Fruit fly (Drosophila melanogaster) whole organism, embryonic: Measurements from ENCODE around the gene CG3604.

ENCODE experiments used
- C15 ChIP-seq: fragments of 200-800 bp; sonication (Bioruptor generic); IDR thresholded peaks from 3 replicates; pipeline ENCODE4 v1.3.6; 2022; ENCODE audit warnings: missing biosample characterization, missing genetic modification characterization
- CG10147 ChIP-seq: fragments of 200-800 bp; sonication (Bioruptor generic); optimal IDR thresholded peaks from 2 replicates; lab custom pipeline; 2019; ENCODE audit warnings: missing biosample characterization, mild to moderate bottlenecking, missing genetic modification characterization, moderate library complexity
- CG10267 ChIP-seq: fragments of 200-800 bp; sonication (Bioruptor generic); optimal IDR thresholded peaks from 2 replicates; lab custom pipeline; 2018; ENCODE audit warnings: missing biosample characterization, mild to moderate bottlenecking, missing genetic modification characterization, moderate library complexity
- CG12071 ChIP-seq: fragments of 200-800 bp; sonication (Bioruptor generic); optimal IDR thresholded peaks from 3 replicates; lab custom pipeline; 2018; ENCODE audit warnings: missing biosample characterization, mild to moderate bottlenecking, missing genetic modification characterization
- CG12155 ChIP-seq: fragments of 200-800 bp; sonication (Bioruptor generic); optimal IDR thresholded peaks from 3 replicates; lab custom pipeline; 2016; ENCODE audit warnings: missing biosample characterization, missing genetic modification characterization
- CG12659 ChIP-seq: fragments of 200-800 bp; sonication (Bioruptor generic); optimal IDR thresholded peaks from 3 replicates; lab custom pipeline; 2017; ENCODE audit warnings: mild to moderate bottlenecking, missing biosample characterization, missing genetic modification reagents, missing genetic modification characterization
- CG1602 ChIP-seq: fragments of 200-800 bp; sonication (Bioruptor generic); optimal IDR thresholded peaks from 3 replicates; lab custom pipeline; 2016; ENCODE audit warnings: missing biosample characterization, missing genetic modification characterization
- CG17328 ChIP-seq: fragments of 200-800 bp; sonication (Bioruptor generic); IDR thresholded peaks from 2 replicates; pipeline ENCODE4 v1.3.6; 2022; ENCODE audit warnings: missing biosample characterization, missing genetic modification characterization
- CG17829 ChIP-seq: fragments of 200-800 bp; optimal IDR thresholded peaks from 2 replicates; lab custom pipeline; 2019; ENCODE audit warnings: missing biosample characterization, mild to moderate bottlenecking, missing genetic modification characterization, moderate library complexity
- CG2120 ChIP-seq: fragments of 200-800 bp; sonication (Bioruptor generic); optimal IDR thresholded peaks from 3 replicates; lab custom pipeline; 2016; ENCODE audit warnings: missing biosample characterization, missing genetic modification characterization
- CG2678 ChIP-seq: fragments of 200-800 bp; sonication (Bioruptor generic); optimal IDR thresholded peaks from 3 replicates; lab custom pipeline; 2019; ENCODE audit warnings: missing biosample characterization, mild to moderate bottlenecking, missing genetic modification characterization, moderate library complexity
- CG2712 ChIP-seq: fragments of 200-800 bp; optimal IDR thresholded peaks from 3 replicates; lab custom pipeline; 2019; ENCODE audit warnings: missing biosample characterization, mild to moderate bottlenecking, missing genetic modification characterization, moderate library complexity
- CG31388 ChIP-seq: fragments of 200-800 bp; sonication (Bioruptor generic); optimal IDR thresholded peaks from 2 replicates; lab custom pipeline; 2016; ENCODE audit warnings: missing biosample characterization, missing genetic modification characterization
- CG32772 ChIP-seq: fragments of 200-800 bp; sonication (Bioruptor generic); IDR thresholded peaks from 2 replicates; pipeline ENCODE4 v1.3.6; 2022; ENCODE audit warnings: missing biosample characterization, missing genetic modification characterization
- CG3838 ChIP-seq: fragments of 200-800 bp; sonication (Bioruptor generic); optimal IDR thresholded peaks from 3 replicates; lab custom pipeline; 2016; ENCODE audit warnings: missing biosample characterization, missing genetic modification characterization
- CG4328 ChIP-seq: fragments of 200-800 bp; sonication (Bioruptor generic); optimal IDR thresholded peaks from 3 replicates; lab custom pipeline; 2017; ENCODE audit warnings: missing biosample characterization, missing genetic modification reagents, missing genetic modification characterization
- CG4424 ChIP-seq: fragments of 200-800 bp; sonication (Bioruptor generic); optimal IDR thresholded peaks from 3 replicates; lab custom pipeline; 2016; ENCODE audit warnings: missing biosample characterization, missing genetic modification characterization
- CG5245 ChIP-seq: fragments of 200-800 bp; sonication (Bioruptor generic); optimal IDR thresholded peaks from 3 replicates; lab custom pipeline; 2016; ENCODE audit warnings: missing biosample characterization, missing genetic modification characterization
- CG6654 ChIP-seq: fragments of 200-800 bp; sonication (Bioruptor generic); optimal IDR thresholded peaks from 2 replicates; lab custom pipeline; 2017; ENCODE audit warnings: missing biosample characterization, mild to moderate bottlenecking, missing genetic modification characterization
- CG8089 ChIP-seq: fragments of 200-800 bp; sonication (Bioruptor generic); optimal IDR thresholded peaks from 3 replicates; lab custom pipeline; 2016; ENCODE audit warnings: missing biosample characterization, missing genetic modification characterization
- CG8281 ChIP-seq: fragments of 200-800 bp; sonication (Bioruptor generic); optimal IDR thresholded peaks from 2 replicates; lab custom pipeline; 2018; ENCODE audit warnings: missing biosample characterization, mild to moderate bottlenecking, missing genetic modification characterization, moderate library complexity
- CG9215 ChIP-seq: fragments of 200-800 bp; sonication (Bioruptor generic); IDR thresholded peaks from 2 replicates; pipeline ENCODE4 v1.3.6; 2022; ENCODE audit warnings: missing biosample characterization, missing genetic modification characterization
- Deaf1 ChIP-seq: fragments of 200-800 bp; optimal IDR thresholded peaks from 3 replicates; lab custom pipeline; 2019; ENCODE audit warnings: missing biosample characterization, mild to moderate bottlenecking, missing genetic modification characterization, moderate library complexity
- Doc3 ChIP-seq: fragments of 200-800 bp; sonication (Bioruptor generic); IDR thresholded peaks from 3 replicates; pipeline ENCODE4 v1.3.6; 2022; ENCODE audit warnings: missing biosample characterization, missing genetic modification characterization; ENCODE audit not compliant: partially characterized antibody
- Dref ChIP-seq: fragments of 200-800 bp; sonication (Bioruptor generic); IDR thresholded peaks from 2 replicates; pipeline ENCODE4 v1.3.6; 2022; ENCODE audit warnings: missing biosample characterization, missing genetic modification characterization
- GATAe ChIP-seq: fragments of 200-800 bp; sonication (Bioruptor generic); conservative IDR thresholded peaks from 2 replicates; pipeline ENCODE4 v1.3.6; 2022; ENCODE audit warnings: missing biosample characterization, missing genetic modification characterization
- Hr51 ChIP-seq, 2 experiments: fragments of 200-800 bp; sonication (Bioruptor generic); optimal IDR thresholded peaks; 2 replicates in 1 of 2; 3 replicates in 1 of 2; lab custom pipeline; 2016 to 2018; ENCODE audit warnings: missing biosample characterization in 2 of 2, missing genetic modification characterization in 2 of 2, mild to moderate bottlenecking in 1 of 2, moderate library complexity in 1 of 2
- Hsf ChIP-seq: fragments of 200-800 bp; sonication (Bioruptor generic); optimal IDR thresholded peaks from 3 replicates; lab custom pipeline; 2016; ENCODE audit warnings: missing biosample characterization, missing genetic modification characterization
- Meics ChIP-seq: fragments of 200-800 bp; sonication (Bioruptor generic); optimal IDR thresholded peaks from 2 replicates; lab custom pipeline; 2017; ENCODE audit warnings: missing biosample characterization, mild to moderate bottlenecking, missing genetic modification characterization
- NFAT ChIP-seq: fragments of 200-800 bp; sonication (Bioruptor generic); IDR thresholded peaks from 2 replicates; pipeline ENCODE4 v1.3.6; 2022; ENCODE audit warnings: missing biosample characterization, missing genetic modification characterization
- Spps ChIP-seq: fragments of 200-800 bp; sonication (Bioruptor generic); optimal IDR thresholded peaks from 2 replicates; lab custom pipeline; 2018; ENCODE audit warnings: missing biosample characterization, mild to moderate bottlenecking, missing genetic modification characterization
- YL-1 ChIP-seq: fragments of 200-800 bp; sonication (Bioruptor generic); optimal IDR thresholded peaks from 3 replicates; lab custom pipeline; 2017; ENCODE audit warnings: missing biosample characterization, mild to moderate bottlenecking, missing genetic modification characterization
- aop ChIP-seq: fragments of 200-800 bp; sonication (Bioruptor generic); IDR thresholded peaks from 2 replicates; pipeline ENCODE4 v1.3.6; 2022; ENCODE audit warnings: missing biosample characterization, missing genetic modification characterization
- ara ChIP-seq: fragments of 200-800 bp; sonication (Bioruptor generic); IDR thresholded peaks from 2 replicates; pipeline ENCODE4 v1.3.6; 2022; ENCODE audit warnings: missing biosample characterization, missing genetic modification characterization
- btn ChIP-seq: fragments of 200-800 bp; sonication (Bioruptor generic); optimal IDR thresholded peaks from 2 replicates; lab custom pipeline; 2016; ENCODE audit warnings: missing biosample characterization, missing genetic modification characterization
- crc ChIP-seq: fragments of 200-800 bp; sonication (Bioruptor generic); optimal IDR thresholded peaks from 2 replicates; lab custom pipeline; 2016; ENCODE audit warnings: missing biosample characterization, missing genetic modification characterization
- dm ChIP-seq: fragments of 200-800 bp; sonication (Bioruptor generic); optimal IDR thresholded peaks from 3 replicates; lab custom pipeline; 2016; ENCODE audit warnings: missing biosample characterization, missing genetic modification characterization
- dysf ChIP-seq: fragments of 200-800 bp; sonication (Bioruptor generic); IDR thresholded peaks from 3 replicates; pipeline ENCODE4 v1.3.6; 2022; ENCODE audit warnings: missing biosample characterization, missing genetic modification characterization
- fd3F ChIP-seq: fragments of 200-800 bp; sonication (Bioruptor generic); optimal IDR thresholded peaks from 2 replicates; lab custom pipeline; 2018; ENCODE audit warnings: missing biosample characterization, mild to moderate bottlenecking, missing genetic modification characterization, moderate library complexity
- gt ChIP-seq: fragments of 200-800 bp; sonication (Bioruptor generic); IDR thresholded peaks from 2 replicates; pipeline ENCODE4 v1.3.6; 2022; ENCODE audit warnings: missing biosample characterization, missing genetic modification characterization
- jing ChIP-seq: fragments of 200-800 bp; sonication (Bioruptor generic); optimal IDR thresholded peaks from 2 replicates; lab custom pipeline; 2018; ENCODE audit warnings: missing biosample characterization, mild to moderate bottlenecking, missing genetic modification characterization
- jumu ChIP-seq: fragments of 200-800 bp; sonication (Bioruptor generic); optimal IDR thresholded peaks from 3 replicates; lab custom pipeline; 2016; ENCODE audit warnings: missing biosample characterization, missing genetic modification characterization
- klu ChIP-seq: fragments of 200-800 bp; sonication (Bioruptor generic); IDR thresholded peaks from 2 replicates; pipeline ENCODE4 v1.3.6; 2022; ENCODE audit warnings: missing biosample characterization, missing genetic modification characterization
- otp ChIP-seq: fragments of 200-800 bp; sonication (Bioruptor generic); IDR thresholded peaks from 3 replicates; pipeline ENCODE4, ENCODE4 v1.3.6; 2022; ENCODE audit warnings: missing biosample characterization, missing genetic modification characterization
- pb ChIP-seq: fragments of 200-800 bp; sonication (Bioruptor generic); optimal IDR thresholded peaks from 3 replicates; lab custom pipeline; 2016; ENCODE audit warnings: missing biosample characterization, missing genetic modification characterization
- pum ChIP-seq: fragments of 200-800 bp; sonication (Bioruptor generic); optimal IDR thresholded peaks from 2 replicates; lab custom pipeline; 2016; ENCODE audit warnings: missing biosample characterization, missing genetic modification characterization
- pzg ChIP-seq: fragments of 200-800 bp; sonication (Bioruptor generic); optimal IDR thresholded peaks from 3 replicates; lab custom pipeline; 2018; ENCODE audit warnings: missing biosample characterization, mild to moderate bottlenecking, missing genetic modification characterization, moderate library complexity
- repo ChIP-seq: fragments of 200-800 bp; sonication (Bioruptor generic); optimal IDR thresholded peaks from 2 replicates; lab custom pipeline; 2016; ENCODE audit warnings: missing biosample characterization, missing genetic modification characterization
- ssp ChIP-seq: fragments of 200-800 bp; sonication (Bioruptor generic); IDR thresholded peaks from 2 replicates; pipeline ENCODE4 v1.3.6; 2022; ENCODE audit warnings: missing biosample characterization, missing genetic modification characterization
- zen ChIP-seq: fragments of 200-800 bp; sonication (Bioruptor generic); optimal IDR thresholded peaks from 3 replicates; lab custom pipeline; 2018; ENCODE audit warnings: missing biosample characterization, mild to moderate bottlenecking, missing genetic modification characterization, moderate library complexity

The CG3604 gene

DNA sequence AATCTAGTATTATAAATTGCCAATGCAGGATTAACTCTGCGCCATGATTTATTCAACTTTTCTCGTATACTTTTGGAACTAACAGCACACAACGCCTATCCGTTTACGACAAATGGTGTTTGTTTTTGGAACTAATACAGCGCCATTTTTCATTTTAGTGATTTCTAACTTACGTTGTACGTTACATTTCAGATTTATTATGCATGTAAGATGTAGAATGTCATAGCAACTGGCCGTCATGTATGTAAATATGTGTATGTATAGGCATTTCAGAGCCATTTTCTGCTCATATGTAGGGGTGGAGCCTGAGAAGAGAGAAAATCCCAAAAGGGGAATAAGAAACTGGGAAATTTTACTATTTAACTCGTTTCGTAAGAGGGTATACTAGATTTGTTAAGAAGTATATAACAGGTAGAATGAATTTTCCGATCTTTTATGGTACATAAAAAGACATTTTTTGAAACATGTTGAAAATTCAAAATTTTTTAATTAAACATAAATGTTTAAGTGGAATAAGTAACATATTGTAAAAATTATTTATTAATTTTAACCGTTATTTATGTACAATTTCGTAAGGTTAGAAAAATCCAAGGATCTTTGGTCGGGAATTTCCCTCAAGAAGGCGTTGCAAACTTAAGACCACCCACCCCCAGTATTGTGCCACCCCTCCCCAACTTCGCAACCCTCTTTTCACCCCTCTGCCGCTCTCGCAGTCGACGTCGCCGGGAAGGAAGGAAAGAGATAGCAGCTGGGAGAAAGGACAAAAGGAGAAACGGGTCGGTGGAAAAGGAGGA is 40.1 kb downstream of the CG3604 start (continued):
- TF ChIP-seq ssp (GFP tag; lab: Robert Waterston, UW) = peak; percentile 36; the same call in 1 of the 2 replicates
- peak; percentile 73 for TF ChIP-seq pum (GFP tag; lab: Kevin White, UChicago)
- no peak for TF ChIP-seq gt (GFP tag; lab: Robert Waterston, UW)
- TF ChIP-seq fd3F (GFP tag; lab: Kevin White, UChicago) = no peak
- TF ChIP-seq CG32772 (GFP tag; lab: Robert Waterston, UW) = peak; percentile 67
- peak; percentile 15 for TF ChIP-seq repo (GFP tag; lab: Kevin White, UChicago)
- peak; percentile 41 for TF ChIP-seq Meics
- no peak for TF ChIP-seq CG6654 (GFP tag; lab: Kevin White, UChicago)
- no peak for TF ChIP-seq CG12071 (GFP tag; lab: Kevin White, UChicago)
- TF ChIP-seq NFAT (GFP tag; lab: Robert Waterston, UW) = peak; percentile 48; the same call in 1 of the 2 replicates
- peak; percentile 62 for TF ChIP-seq CG10267 (tag; lab: Kevin White, UChicago)
- TF ChIP-seq dysf (GFP tag; lab: Robert Waterston, UW) = peak; percentile 3; the same call in 1 of the 3 replicates
- peak; percentile 21 for TF ChIP-seq CG8089 (GFP tag; lab: Kevin White, UChicago)
- no peak for TF ChIP-seq GATAe (GFP tag; lab: Robert Waterston, UW)
- peak; percentile 64 for TF ChIP-seq ara (GFP tag; lab: Robert Waterston, UW)
- no peak for TF ChIP-seq btn
- TF ChIP-seq CG3838 (GFP tag; lab: Kevin White, UChicago) = peak; percentile 15
- TF ChIP-seq CG2120 = peak; percentile 52
- TF ChIP-seq Spps (tag; lab: Kevin White, UChicago) = no peak
- TF ChIP-seq CG12155 (GFP tag; lab: Kevin White, UChicago) = peak; percentile 35
- TF ChIP-seq crc (GFP tag; lab: Kevin White, UChicago) = no peak
- TF ChIP-seq Deaf1 (tag; lab: Kevin White, UChicago) = peak; percentile 5
- no peak for TF ChIP-seq aop (GFP tag; lab: Robert Waterston, UW)
- no peak for TF ChIP-seq CG2678 (tag; lab: Kevin White, UChicago)
- TF ChIP-seq CG8281 (tag; lab: Kevin White, UChicago) = no peak
- no peak for TF ChIP-seq klu (GFP tag; lab: Robert Waterston, UW)
- TF ChIP-seq pzg (GFP tag; lab: Kevin White, UChicago) = peak; percentile 31
- no peak for TF ChIP-seq Dref (GFP tag; lab: Robert Waterston, UW)
- no peak for TF ChIP-seq otp (GFP tag; lab: Robert Waterston, UW)
- no peak for TF ChIP-seq jing (GFP tag; lab: Kevin White, UChicago)
- TF ChIP-seq C15 (GFP tag; lab: Robert Waterston, UW) = no peak
- no peak for TF ChIP-seq CG4328 (GFP tag; lab: Kevin White, UChicago)
- no peak for TF ChIP-seq CG9215 (GFP tag; lab: Robert Waterston, UW)
- no peak for TF ChIP-seq pb (GFP tag; lab: Kevin White, UChicago)
- no peak for TF ChIP-seq YL-1
- TF ChIP-seq CG4424 (GFP tag; lab: Kevin White, UChicago) = peak; percentile 66
- peak; percentile 80 for TF ChIP-seq Hsf (GFP tag; lab: Kevin White, UChicago)
- no peak for TF ChIP-seq jumu (GFP tag; lab: Kevin White, UChicago)
- TF ChIP-seq CG10147 (GFP tag; lab: Kevin White, UChicago) = peak; percentile 30
- peak; percentile 32 for TF ChIP-seq CG12659
- peak; percentile 81 for TF ChIP-seq zen
- TF ChIP-seq CG17328 (GFP tag; lab: Robert Waterston, UW) = peak; percentile 51; the same call in 1 of the 2 replicates
- TF ChIP-seq CG2712 = peak; percentile 71
- TF ChIP-seq CG1602 = peak; percentile 23
- TF ChIP-seq Doc3 (GFP tag; lab: Robert Waterston, UW) = no peak
- TF ChIP-seq Hr51 (GFP tag; optimal IDR thresholded peaks at IDR 0.05; lab: Kevin White, UChicago) = peak in 1 of 2 experiments; percentile 19
- TF ChIP-seq CG5245 (GFP tag; lab: Kevin White, UChicago) = peak; percentile 74
- TF ChIP-seq dm (GFP tag; lab: Kevin White, UChicago) = peak; percentile 40
- peak; percentile 0 for TF ChIP-seq CG31388 (GFP tag; lab: Kevin White, UChicago)
- peak; percentile 81 for TF ChIP-seq CG17829 (tag; lab: Kevin White, UChicago)
